Fruit fly (Drosophila melanogaster) whole organism, adult: ENCODE results near the gene CG34250.
A peak's percentile ranks its signal among the peaks of the same experiment; 100 is the strongest.

Experiments used
- CG11617 ChIP-seq: fragments of 200-800 bp; sonication (Bioruptor generic); optimal IDR thresholded peaks from 2 replicates; lab custom pipeline; 2017; ENCODE audit warnings: mild to moderate bottlenecking, missing biosample characterization, missing genetic modification reagents, missing genetic modification characterization
- CG12768 ChIP-seq: fragments of 200-800 bp; sonication (Bioruptor generic); optimal IDR thresholded peaks from 2 replicates; lab custom pipeline; 2017; ENCODE audit warnings: missing biosample characterization, missing genetic modification characterization, mild to moderate bottlenecking, moderate library complexity, missing genetic modification reagents
- CG14711 ChIP-seq: fragments of 200-800 bp; sonication (Bioruptor generic); optimal IDR thresholded peaks from 2 replicates; lab custom pipeline; 2018; ENCODE audit warnings: missing biosample characterization, mild to moderate bottlenecking, missing genetic modification characterization, moderate library complexity
- CG1620 ChIP-seq: fragments of 200-800 bp; sonication (Bioruptor generic); optimal IDR thresholded peaks from 2 replicates; lab custom pipeline; 2016; ENCODE audit warnings: missing biosample characterization, missing genetic modification characterization
- CG33017 ChIP-seq: fragments of 200-800 bp; sonication (Bioruptor generic); optimal IDR thresholded peaks from 2 replicates; lab custom pipeline; 2018; ENCODE audit warnings: missing biosample characterization, mild to moderate bottlenecking, missing genetic modification characterization, moderate library complexity
- CG5204 ChIP-seq: fragments of 200-800 bp; sonication (Bioruptor generic); optimal IDR thresholded peaks from 2 replicates; lab custom pipeline; 2016; ENCODE audit warnings: missing biosample characterization, missing genetic modification characterization
- CG7045 ChIP-seq: fragments of 200-800 bp; sonication (Bioruptor generic); optimal IDR thresholded peaks from 2 replicates; lab custom pipeline; 2017; ENCODE audit warnings: missing biosample characterization, mild to moderate bottlenecking, missing genetic modification characterization
- CG7101 ChIP-seq: fragments of 200-800 bp; sonication (Bioruptor generic); optimal IDR thresholded peaks from 2 replicates; lab custom pipeline; 2018; ENCODE audit warnings: missing biosample characterization, mild to moderate bottlenecking, missing genetic modification characterization, moderate library complexity
- Clk ChIP-seq: fragments of 200-800 bp; sonication (Bioruptor generic); optimal IDR thresholded peaks from 2 replicates; lab custom pipeline; 2017; ENCODE audit warnings: missing biosample characterization, missing genetic modification characterization
- Crg-1 ChIP-seq: fragments of 200-800 bp; sonication (Bioruptor generic); optimal IDR thresholded peaks from 2 replicates; lab custom pipeline; 2016; ENCODE audit warnings: missing biosample characterization, missing genetic modification characterization
- Hr96 ChIP-seq: fragments of 200-800 bp; sonication (Bioruptor generic); optimal IDR thresholded peaks from 2 replicates; lab custom pipeline; 2016; ENCODE audit warnings: missing biosample characterization, missing genetic modification characterization
- Mnt ChIP-seq: fragments of 200-800 bp; sonication (Bioruptor generic); optimal IDR thresholded peaks from 2 replicates; lab custom pipeline; 2016; ENCODE audit warnings: missing biosample characterization, mild to moderate bottlenecking, missing genetic modification characterization
- bab1 ChIP-seq: fragments of 200-800 bp; sonication (Bioruptor generic); optimal IDR thresholded peaks from 3 replicates; lab custom pipeline; 2019; ENCODE audit warnings: missing biosample characterization, mild to moderate bottlenecking, missing genetic modification characterization, moderate library complexity
- cic ChIP-seq: fragments of 200-800 bp; sonication (Bioruptor generic); optimal IDR thresholded peaks from 2 replicates; lab custom pipeline; 2017; ENCODE audit warnings: missing biosample characterization, mild to moderate bottlenecking, missing genetic modification characterization, moderate library complexity
- cnc ChIP-seq, 2 experiments: fragments of >200 bp; optimal IDR thresholded peaks; 2 replicates each; lab custom pipeline; 2017
- kay ChIP-seq: fragments of 200-800 bp; sonication (Bioruptor generic); peaks from one replicate; lab custom pipeline; 2016; ENCODE audit warnings: missing biosample characterization, missing genetic modification characterization, borderline replicate concordance
- ovo ChIP-seq: fragments of 200-800 bp; sonication (Bioruptor generic); optimal IDR thresholded peaks from 2 replicates; lab custom pipeline; 2016; ENCODE audit warnings: missing biosample characterization, missing genetic modification characterization
- pad ChIP-seq: fragments of 200-800 bp; sonication (Bioruptor generic); optimal IDR thresholded peaks from 3 replicates; lab custom pipeline; 2017; ENCODE audit warnings: missing biosample characterization, missing genetic modification characterization, mild to moderate bottlenecking, moderate library complexity, missing genetic modification reagents
- tj ChIP-seq: fragments of 200-800 bp; sonication (Bioruptor generic); optimal IDR thresholded peaks from 3 replicates; lab custom pipeline; 2017; ENCODE audit warnings: missing biosample characterization, mild to moderate bottlenecking, missing genetic modification characterization, moderate library complexity
- toe ChIP-seq: fragments of 200-800 bp; sonication (Bioruptor generic); optimal IDR thresholded peaks from 2 replicates; lab custom pipeline; 2016; ENCODE audit warnings: missing biosample characterization, missing genetic modification characterization

CG34250 gene

DNA sequence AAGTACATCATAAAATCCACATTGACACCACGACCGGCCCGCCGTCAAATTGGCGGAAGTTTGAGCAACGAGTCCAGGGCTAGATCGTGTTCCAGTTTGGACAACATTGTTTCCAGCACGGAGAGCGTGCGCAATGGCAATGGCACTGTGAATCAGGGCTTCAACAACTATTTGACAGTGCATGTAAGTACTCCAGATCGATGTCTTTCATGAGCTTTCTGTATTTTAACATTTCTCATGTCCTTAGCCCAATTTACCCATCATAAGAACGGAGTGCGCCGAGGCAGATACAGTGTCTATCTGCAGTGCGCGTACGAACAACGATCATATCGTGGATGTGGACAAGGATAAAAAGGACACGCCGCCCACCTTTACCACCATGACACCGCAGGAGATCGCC, 2.1 kb upstream of the CG34250 start:
- TF ChIP-seq cnc (optimal IDR thresholded peaks at IDR 0.05; lab: Kevin White, UChicago) (no peak), ovo (no peak), pad (GFP tag; lab: Kevin White, UChicago) (no peak), CG1620 (GFP tag; lab: Kevin White, UChicago) (no peak), Clk (GFP tag; lab: Kevin White, UChicago) (no peak)

DNA sequence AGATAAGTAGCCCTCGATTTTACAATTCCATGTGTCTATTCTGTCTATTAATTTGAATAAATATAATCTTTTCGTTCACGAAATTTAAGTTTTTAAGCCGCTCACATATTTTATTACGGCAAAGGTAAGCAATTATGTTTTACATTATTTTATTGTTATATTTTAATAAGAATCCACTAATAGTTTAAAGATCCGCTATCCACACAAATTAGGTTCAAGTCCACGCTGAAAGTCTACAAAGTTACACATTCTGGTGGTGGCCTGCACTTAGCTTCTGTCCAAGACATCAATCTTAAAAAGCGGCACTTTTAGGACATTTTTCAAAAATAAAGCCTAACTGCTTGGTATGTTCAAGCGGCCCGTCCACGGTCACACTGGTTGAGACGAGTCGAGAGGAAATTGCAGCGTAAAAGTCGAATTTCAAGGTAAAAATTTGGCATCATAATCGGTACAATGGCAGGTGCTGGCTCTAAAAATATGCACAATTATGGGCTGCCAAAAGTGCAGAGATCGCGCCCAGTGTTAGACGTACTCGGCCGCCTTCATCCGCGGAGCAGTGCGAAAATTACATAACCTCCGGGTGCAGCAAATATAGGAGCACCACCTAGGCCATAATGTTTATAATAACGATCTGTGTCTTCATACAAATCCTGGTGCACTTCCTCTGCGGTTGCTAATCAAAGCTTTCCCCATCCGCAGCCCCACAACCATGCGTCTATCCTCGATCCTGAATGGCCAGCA, 1.1 kb upstream of the CG34250 start, which contains the start of the genes UQCR-Q and CG46525:
TSS of gene UQCR-Q (plus strand) at position 51 of the 741 bp plus-strand sequence.
TSS of gene CG46525 (plus strand) at position 510 of the 741 bp plus-strand sequence.
- TF ChIP-seq Mnt (GFP tag; lab: Kevin White, UChicago) (peak; percentile 17), kay (GFP tag; lab: Kevin White, UChicago) (no peak), CG14711 (tag; lab: Kevin White, UChicago) (peak; percentile 3), ovo (no peak), bab1 (GFP tag; lab: Kevin White, UChicago) (peak; percentile 53)

DNA sequence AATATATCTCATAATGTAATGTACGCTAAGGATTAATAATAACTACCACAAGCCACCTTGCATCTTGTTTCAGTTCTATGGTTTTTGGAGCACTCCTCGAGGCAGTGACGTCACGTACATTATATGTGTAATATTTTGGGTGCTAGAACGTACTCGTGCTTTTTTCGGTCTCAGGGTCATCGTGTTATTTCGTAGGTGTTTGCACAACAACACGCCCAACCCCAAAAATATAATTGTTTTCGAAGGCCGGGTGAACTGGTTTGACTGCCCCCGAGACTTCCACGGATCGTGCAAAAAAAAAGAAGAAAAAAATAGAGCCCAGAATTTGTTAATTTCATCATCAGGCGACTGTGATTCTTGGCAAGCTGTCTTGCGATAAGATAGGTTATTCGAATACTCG, 474 bp downstream of the CG34250 start:
- TF ChIP-seq CG33017 (tag; lab: Kevin White, UChicago) (no peak), toe (no peak), CG12768 (GFP tag; lab: Kevin White, UChicago) (no peak), CG7101 (no peak), Clk (GFP tag; lab: Kevin White, UChicago) (no peak), kay (GFP tag; lab: Kevin White, UChicago) (no peak), tj (GFP tag; lab: Kevin White, UChicago) (no peak), CG5204 (GFP tag; lab: Kevin White, UChicago) (no peak), Crg-1 (GFP tag; lab: Kevin White, UChicago) (no peak), ovo (no peak), Hr96 (GFP tag; lab: Kevin White, UChicago) (no peak), bab1 (GFP tag; lab: Kevin White, UChicago) (no peak), CG11617 (no peak), cic (GFP tag; lab: Kevin White, UChicago) (no peak), cnc (optimal IDR thresholded peaks at IDR 0.05; lab: Kevin White, UChicago) (no peak), pad (GFP tag; lab: Kevin White, UChicago) (no peak), CG14711 (tag; lab: Kevin White, UChicago) (no peak)

DNA sequence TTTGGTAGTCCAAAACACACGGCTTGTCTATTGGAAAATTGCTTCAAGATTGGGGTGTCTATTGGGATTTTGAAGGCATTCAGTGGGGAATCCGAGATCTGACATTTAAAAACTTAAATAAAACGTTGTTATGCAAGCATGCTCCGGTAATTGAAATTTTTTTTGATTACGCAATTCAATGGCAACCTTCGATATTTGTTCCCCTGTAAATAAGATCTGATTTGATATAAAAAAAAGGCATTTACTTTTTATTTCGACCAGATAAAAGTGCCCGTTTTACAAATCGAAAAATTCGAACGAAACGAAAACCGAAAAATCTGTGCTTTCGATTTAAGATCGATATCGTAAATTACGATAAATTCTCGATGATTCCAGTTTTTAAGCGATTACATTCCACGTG, 2.8 kb downstream of the CG34250 start, which contains the start of the genes CG13733 and qjt:
TSS of gene CG13733 (minus strand) at position 101 of the 400 bp plus-strand sequence.
TSS of gene qjt (plus strand) at position 271 of the 400 bp plus-strand sequence.
- TF ChIP-seq cic (GFP tag; lab: Kevin White, UChicago) (no peak), tj (GFP tag; lab: Kevin White, UChicago) (no peak), CG33017 (tag; lab: Kevin White, UChicago) (no peak), kay (GFP tag; lab: Kevin White, UChicago) (no peak), cnc (optimal IDR thresholded peaks at IDR 0.05; lab: Kevin White, UChicago) (no peak), Clk (GFP tag; lab: Kevin White, UChicago) (no peak), CG7101 (no peak), bab1 (GFP tag; lab: Kevin White, UChicago) (no peak), Hr96 (GFP tag; lab: Kevin White, UChicago) (no peak), toe (no peak), pad (GFP tag; lab: Kevin White, UChicago) (no peak), CG7045 (GFP tag; lab: Kevin White, UChicago) (no peak), ovo (no peak)

DNA sequence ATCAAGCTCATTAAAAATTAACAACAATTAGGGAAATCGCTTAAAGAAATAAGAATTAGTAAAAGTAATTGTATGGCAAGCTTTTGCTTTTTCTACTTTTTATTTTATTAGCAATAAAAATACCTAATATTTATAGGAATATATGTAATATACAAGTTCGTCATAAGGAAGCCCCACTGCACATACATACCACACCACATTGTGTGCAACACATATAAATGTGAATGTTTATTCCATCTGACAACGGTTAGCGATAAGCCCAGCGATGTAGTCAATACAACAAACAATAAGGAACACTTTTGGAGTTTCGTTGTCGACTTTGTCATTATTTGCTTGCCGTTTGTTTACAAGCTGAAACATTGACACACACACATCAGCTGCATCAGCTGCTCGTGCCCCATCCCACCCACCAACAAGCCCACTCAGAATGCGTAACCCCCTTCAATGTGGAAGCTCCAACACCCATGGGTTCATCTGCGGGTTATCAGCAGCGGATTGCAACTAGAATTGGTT, 9.3 kb downstream of the CG34250 start:
- peak; percentile 35 for TF ChIP-seq CG11617
- TF ChIP-seq kay (GFP tag; lab: Kevin White, UChicago) = peak; percentile 88
- peak; percentile 43 for TF ChIP-seq pad (GFP tag; lab: Kevin White, UChicago)
- TF ChIP-seq CG12768 (GFP tag; lab: Kevin White, UChicago) = no peak
- peak; percentile 18 for TF ChIP-seq CG33017 (tag; lab: Kevin White, UChicago)
- TF ChIP-seq Hr96 (GFP tag; lab: Kevin White, UChicago) = peak; percentile 36
- TF ChIP-seq CG5204 (GFP tag; lab: Kevin White, UChicago) = no peak
- TF ChIP-seq ovo = peak; percentile 23
- TF ChIP-seq Crg-1 (GFP tag; lab: Kevin White, UChicago) = peak; percentile 55
- peak; percentile 64 for TF ChIP-seq CG7101
- TF ChIP-seq CG14711 (tag; lab: Kevin White, UChicago) = peak; percentile 2
- no peak for TF ChIP-seq cic (GFP tag; lab: Kevin White, UChicago)
- TF ChIP-seq tj (GFP tag; lab: Kevin White, UChicago) = no peak

DNA sequence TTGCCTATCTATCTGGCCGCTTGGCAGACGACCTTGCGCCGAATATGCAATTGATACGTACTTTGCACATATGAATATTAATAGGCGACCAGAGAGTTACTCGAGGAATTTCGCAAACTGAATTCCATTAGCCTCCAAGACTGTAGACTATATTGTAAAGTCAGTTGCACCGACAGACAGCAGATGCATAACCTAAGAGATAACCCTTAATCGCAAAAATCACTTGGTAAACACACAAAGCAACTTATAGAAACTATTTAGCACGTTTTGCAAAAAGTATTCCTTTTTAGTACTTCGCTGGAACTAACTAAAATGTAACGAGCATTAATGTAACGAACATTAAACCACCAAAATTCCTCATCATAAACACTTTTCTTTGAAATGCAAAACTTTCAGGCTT, 10.1 kb downstream of the CG34250 start, which contains the start of gene CG6333:
TSS of gene CG6333 (minus strand) at position 101 of the 400 bp plus-strand sequence.
- TF ChIP-seq Mnt (GFP tag; lab: Kevin White, UChicago) (no peak), cic (GFP tag; lab: Kevin White, UChicago) (no peak), kay (GFP tag; lab: Kevin White, UChicago) (peak; percentile 49), Clk (GFP tag; lab: Kevin White, UChicago) (no peak), ovo (no peak), bab1 (GFP tag; lab: Kevin White, UChicago) (no peak), CG12768 (GFP tag; lab: Kevin White, UChicago) (no peak), tj (GFP tag; lab: Kevin White, UChicago) (no peak)
